Worm (Caenorhabditis elegans) whole organism, young adult: ENCODE measurements around the gene fbxb-14.

Experiments used
- dpl-1 ChIP-seq: fragments of 150-350 bp; optimal IDR thresholded peaks from 2 replicates; lab custom pipeline; 2014; ENCODE audit warnings: missing biosample characterization, missing genetic modification reagents, missing genetic modification characterization
- rpc-1 ChIP-seq, 2 experiments: fragments of 150-350 bp in 1 of 2; sonication (generic microtip) in 1 of 2; optimal IDR thresholded peaks; 2 replicates each; lab custom pipeline; 2014 to 2018; ENCODE audit warnings: missing biosample characterization in 1 of 2, missing genetic modification characterization in 1 of 2, missing genetic modification reagents in 1 of 2, missing genotype in 1 of 2

- TF ChIP-seq dpl-1 (GFP tag; lab: Kevin White, UChicago): no peak
- TF ChIP-seq rpc-1 (optimal IDR thresholded peaks at IDR 0.05; lab: Kevin White, UChicago): no peak
- no peak for TF ChIP-seq rpc-1 (tag; optimal IDR thresholded peaks at IDR 0.05; lab: Kevin White, UChicago)
Observed at ce11 chrII:627205-627604, 44.7 kb upstream of the fbxb-14 start, which contains the start of gene arrd-1.
